Worm (Caenorhabditis elegans) whole organism, mixed stage, embryonic: ENCODE data around the gene C01G10.18.

Experiments
- cnd-1 ChIP-seq: fragments of 200-800 bp; sonication (Bioruptor generic); optimal IDR thresholded peaks from 2 replicates; lab custom pipeline; 2018; ENCODE audit warnings: mild to moderate bottlenecking, missing genetic modification characterization, missing compliant biosample characterization
- mab-5 ChIP-seq: fragments of 150-350 bp; optimal IDR thresholded peaks from 2 replicates; lab custom pipeline; 2014; ENCODE audit warnings: missing biosample characterization, missing genetic modification characterization
- mep-1 ChIP-seq: fragments of 150-350 bp; optimal IDR thresholded peaks from 2 replicates; lab custom pipeline; 2017; ENCODE audit warnings: missing biosample characterization, missing genetic modification reagents, missing genetic modification characterization, inconsistent platforms
- unc-62 ChIP-seq: fragments of 150-350 bp; optimal IDR thresholded peaks from 2 replicates; lab custom pipeline; 2014; ENCODE audit warnings: missing biosample characterization, missing genetic modification reagents, missing genetic modification characterization

- TF ChIP-seq unc-62 (GFP tag; lab: Kevin White, UChicago) (no peak), cnd-1 (tag; lab: Kevin White, UChicago) (no peak), mab-5 (no peak), mep-1 (tag; lab: Kevin White, UChicago) (no peak)
Observed at ce11 chrV:15057724-15058123, 30.8 kb downstream of the C01G10.18 start.
